Worm (Caenorhabditis elegans): ENCODE results near the gene srh-20.

The srh-20 gene

DNA sequence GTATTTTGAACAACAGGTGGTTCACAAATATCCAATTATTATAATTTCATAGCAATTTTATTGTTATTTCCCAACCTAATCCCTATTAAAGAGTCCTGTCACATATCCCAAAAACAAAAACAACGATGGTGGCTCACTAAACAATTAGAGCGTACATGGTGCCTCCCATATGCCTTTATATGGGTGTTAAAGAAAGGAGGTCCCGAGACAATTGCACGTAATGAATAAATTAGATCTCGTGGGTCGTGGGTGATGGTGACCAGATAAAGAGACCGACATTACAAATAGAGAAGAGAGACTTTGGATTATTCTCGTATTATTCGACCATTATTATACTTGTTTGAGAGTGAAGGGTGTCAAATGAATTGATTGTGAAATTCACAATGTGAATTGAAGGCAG lies 42.5 kb downstream of the srh-20 start (continued):
- TF ChIP-seq rec-8 (tag; optimal IDR thresholded peaks at IDR 0.05) (no peak), F37B4.10 (GFP tag; IDR thresholded peaks at IDR 0.05) (no peak), ztf-6 (GFP tag; IDR thresholded peaks at IDR 0.05) (no peak), attf-3 (GFP tag; conservative IDR thresholded peaks at IDR 0.05) (no peak)

ce11 chrV:4968775-4969174 lies 44.1 kb downstream of the srh-20 start:
- TF ChIP-seq nhr-27 (tag; optimal IDR thresholded peaks at IDR 0.05) (no peak), nhr-80 (tag; optimal IDR thresholded peaks at IDR 0.05) (peak; percentile 6), lin-40 (tag; optimal IDR thresholded peaks at IDR 0.05) (no peak)

ce11 chrV:4969503-4969902 lies 44.8 kb downstream of the srh-20 start:
- TF ChIP-seq ztf-25 (GFP tag; IDR thresholded peaks at IDR 0.05) (no peak), nhr-80 (tag; optimal IDR thresholded peaks at IDR 0.05) (peak; percentile 5), hlh-26 (GFP tag; conservative IDR thresholded peaks at IDR 0.05) (no peak), tbp1 (GFP tag; optimal IDR thresholded peaks at IDR 0.05) (no peak)

ce11 chrV:4972943-4973342 lies 48.2 kb downstream of the srh-20 start, which contains the start of gene srsx-9:
Gene srsx-9, minus strand, starts transcription at chrV:4973043.
- TF ChIP-seq C17E4.6 (GFP tag; IDR thresholded peaks at IDR 0.05) = no peak
- no peak for TF ChIP-seq pbrm-1 (GFP tag; IDR thresholded peaks at IDR 0.05)
- TF ChIP-seq B0261.1 (tag; optimal IDR thresholded peaks at IDR 0.05) = no peak
- TF ChIP-seq zim-3 (tag; optimal IDR thresholded peaks at IDR 0.05) = no peak
- TF ChIP-seq B0336.3 (GFP tag; IDR thresholded peaks at IDR 0.05) = no peak
- TF ChIP-seq lir-1 (GFP tag; conservative IDR thresholded peaks at IDR 0.05) = no peak
- no peak for TF ChIP-seq atf-7 (tag; optimal IDR thresholded peaks at IDR 0.05)

ce11 chrV:4974677-4975076 lies 50.0 kb downstream of the srh-20 start, which contains the start of gene srsx-10:
Gene srsx-10, minus strand, starts transcription at chrV:4974777.
- TF ChIP-seq F23B12.7 (tag; optimal IDR thresholded peaks at IDR 0.05; ENCODE audit: insufficient read depth) (no peak), rcor-1 (GFP tag; IDR thresholded peaks at IDR 0.05) (no peak), madf-10 (tag; optimal IDR thresholded peaks at IDR 0.05) (no peak), madf-3 (GFP tag; IDR thresholded peaks at IDR 0.05) (no peak), ama-1 (optimal IDR thresholded peaks at IDR 0.05) (no peak), ama-1 (GFP tag; optimal IDR thresholded peaks at IDR 0.05) (no peak), akir-1 (GFP tag; optimal IDR thresholded peaks at IDR 0.05) (no peak), F57A8.1 (GFP tag; optimal IDR thresholded peaks at IDR 0.05) (no peak), Y53F4B.3 (GFP tag; IDR thresholded peaks at IDR 0.05) (no peak)

ce11 chrV:4975140-4975539 lies 50.4 kb downstream of the srh-20 start, which contains the start of gene F26G5.1:
Gene F26G5.1, plus strand, starts transcription at chrV:4975478.
- TF ChIP-seq xnd-1 (tag; optimal IDR thresholded peaks at IDR 0.05) (peak; percentile 26), Y67H2A.10 (GFP tag; conservative IDR thresholded peaks at IDR 0.05) (no peak), aptf-2 (GFP tag; conservative IDR thresholded peaks at IDR 0.05) (no peak), F33H1.4 (GFP tag; IDR thresholded peaks at IDR 0.05) (peak; percentile 29; the same call in 1 of the 2 replicates), madf-8 (GFP tag; conservative IDR thresholded peaks at IDR 0.05) (peak; percentile 65), efl-1 (GFP tag; optimal IDR thresholded peaks at IDR 0.05) (peak; percentile 75), madf-6 (GFP tag; IDR thresholded peaks at IDR 0.05) (peak; percentile 86), madf-3 (GFP tag; IDR thresholded peaks at IDR 0.05) (no peak), B0261.1 (tag; optimal IDR thresholded peaks at IDR 0.05) (no peak), dpl-1 (GFP tag; optimal IDR thresholded peaks at IDR 0.05) (peak; percentile 33), Y95B8A.8 (GFP tag; IDR thresholded peaks at IDR 0.05) (no peak), hmg-1.2 (GFP tag; IDR thresholded peaks at IDR 0.05) (peak; percentile 22; the same call in 1 of the 2 replicates), F10E7.11 (tag; optimal IDR thresholded peaks at IDR 0.05) (no peak)

Measured in whole organism, young adult.